Fruit fly (Drosophila melanogaster) S2 (cell line): ENCODE results near the gene CG32669.

Experiments used
- CG8478 ChIP-seq: fragments of >200 bp; optimal IDR thresholded peaks from 2 replicates; lab custom pipeline; 2018
- CTCF ChIP-seq, 2 experiments: fragments of >200 bp; optimal IDR thresholded peaks; 2 replicates each; lab custom pipeline; 2018

DNA sequence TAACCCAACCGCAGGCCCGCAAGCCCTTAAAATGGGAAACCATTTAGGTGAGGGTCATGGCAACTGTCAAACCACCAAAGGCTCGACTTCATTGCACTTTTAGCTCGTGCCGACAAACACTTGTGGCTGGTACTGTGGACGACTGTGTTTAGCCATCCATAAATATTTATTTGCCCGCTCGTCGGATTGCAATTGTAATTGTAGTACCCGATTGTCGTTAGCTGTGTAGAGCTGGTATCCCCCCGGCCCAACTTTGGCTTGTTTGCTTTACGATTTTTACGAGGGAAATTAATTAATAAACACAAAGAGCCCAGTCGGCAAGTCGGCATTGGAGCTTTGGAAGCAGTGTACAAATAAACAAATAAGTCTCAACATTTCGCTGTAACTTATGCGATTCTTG, 375 bp upstream of the CG32669 start:
- no peak for TF ChIP-seq CG8478
- TF ChIP-seq CTCF (optimal IDR thresholded peaks at IDR 0.05; lab: Kevin White, UChicago), result no peak
